Fruit fly (Drosophila melanogaster): ENCODE measurements around the gene Ect3.

dm6 chr3R:11989206-11989605 is 9.9 kb upstream of the Ect3 start:
- TF ChIP-seq CG31627 (GFP tag; optimal IDR thresholded peaks at IDR 0.05) (no peak), Ets96B (tag; optimal IDR thresholded peaks at IDR 0.05) (no peak), topi (GFP tag; optimal IDR thresholded peaks at IDR 0.05) (no peak), ss (GFP tag; optimal IDR thresholded peaks at IDR 0.05) (no peak), Ets21C (GFP tag; optimal IDR thresholded peaks at IDR 0.05) (no peak), OdsH (GFP tag; optimal IDR thresholded peaks at IDR 0.05) (no peak), achi (GFP tag; optimal IDR thresholded peaks at IDR 0.05) (no peak), CG6808 (GFP tag; optimal IDR thresholded peaks at IDR 0.05) (no peak), Eip93F (GFP tag; optimal IDR thresholded peaks at IDR 0.05) (no peak), Met (GFP tag; optimal IDR thresholded peaks at IDR 0.05) (no peak), CG6854 (GFP tag; optimal IDR thresholded peaks at IDR 0.05) (no peak), CG8632 (GFP tag; optimal IDR thresholded peaks at IDR 0.05) (no peak), Blimp-1 (GFP tag; optimal IDR thresholded peaks at IDR 0.05) (no peak), esn (GFP tag; optimal IDR thresholded peaks at IDR 0.05) (no peak)

Data from whole organism, prepupa.